Worm (Caenorhabditis elegans) whole organism, mixed stage, embryonic: Measurements from ENCODE around the gene srz-69.

Source experiments
- M03D4.4 ChIP-seq: sonication (generic microtip); optimal IDR thresholded peaks from 2 replicates; lab custom pipeline; 2017; ENCODE audit warnings: mild to moderate bottlenecking, missing genetic modification characterization, missing compliant biosample characterization
- bed-3 ChIP-seq: fragments of 200-800 bp; sonication (Bioruptor generic); optimal IDR thresholded peaks from 3 replicates; lab custom pipeline; 2018; ENCODE audit warnings: mild to moderate bottlenecking, missing genetic modification characterization, moderate library complexity, missing compliant biosample characterization
- blmp-1 ChIP-seq: fragments of 150-350 bp; optimal IDR thresholded peaks from 2 replicates; lab custom pipeline; 2014; ENCODE audit warnings: missing biosample characterization, missing genetic modification characterization
- ceh-43 ChIP-seq: fragments of 200-800 bp; sonication (Bioruptor generic); optimal IDR thresholded peaks from 2 replicates; lab custom pipeline; 2018; ENCODE audit warnings: mild to moderate bottlenecking, missing genetic modification characterization, moderate library complexity, missing compliant biosample characterization
- ceh-83 ChIP-seq: fragments of 200-800 bp; sonication (Bioruptor generic); optimal IDR thresholded peaks from 2 replicates; lab custom pipeline; 2018; ENCODE audit warnings: mild to moderate bottlenecking, missing genetic modification characterization, missing compliant biosample characterization
- ces-1 ChIP-seq: fragments of 150-350 bp; optimal IDR thresholded peaks from 2 replicates; lab custom pipeline; 2014; ENCODE audit warnings: missing biosample characterization, missing genetic modification reagents, missing genetic modification characterization
- cnd-1 ChIP-seq: fragments of 200-800 bp; sonication (Bioruptor generic); optimal IDR thresholded peaks from 2 replicates; lab custom pipeline; 2018; ENCODE audit warnings: mild to moderate bottlenecking, missing genetic modification characterization, missing compliant biosample characterization
- drap-1 ChIP-seq: fragments of 200-800 bp; sonication (Bioruptor generic); optimal IDR thresholded peaks from 3 replicates; lab custom pipeline; 2018; ENCODE audit warnings: mild to moderate bottlenecking, missing genetic modification characterization, missing compliant biosample characterization
- elt-1 ChIP-seq: sonication (generic microtip); optimal IDR thresholded peaks from 2 replicates; lab custom pipeline; 2017; ENCODE audit warnings: missing genetic modification characterization, mild to moderate bottlenecking, missing compliant biosample characterization, antibody characterized with exemption, moderate library complexity, borderline replicate concordance; ENCODE audit not compliant: insufficient read depth
- elt-3 ChIP-seq: fragments of 150-350 bp; optimal IDR thresholded peaks from 2 replicates; lab custom pipeline; 2014; ENCODE audit warnings: missing biosample characterization, missing genetic modification characterization
- ham-2 ChIP-seq: fragments of 200-800 bp; sonication (Bioruptor generic); optimal IDR thresholded peaks from 2 replicates; lab custom pipeline; 2018; ENCODE audit warnings: mild to moderate bottlenecking, missing genetic modification characterization, missing compliant biosample characterization
- hlh-1 ChIP-seq: fragments of 150-350 bp; optimal IDR thresholded peaks from 2 replicates; lab custom pipeline; 2014; ENCODE audit warnings: missing biosample characterization, missing genetic modification reagents, missing genetic modification characterization
- lin-13 ChIP-seq: fragments of 150-350 bp; optimal IDR thresholded peaks from 2 replicates; lab custom pipeline; 2014; ENCODE audit warnings: missing biosample characterization, missing genetic modification characterization
- lin-32 ChIP-seq: fragments of 200-800 bp; sonication (Bioruptor generic); optimal IDR thresholded peaks from 2 replicates; lab custom pipeline; 2018; ENCODE audit warnings: mild to moderate bottlenecking, missing genetic modification characterization, missing compliant biosample characterization
- lsy-2 ChIP-seq: fragments of 150-350 bp; optimal IDR thresholded peaks from 2 replicates; lab custom pipeline; 2014; ENCODE audit warnings: missing biosample characterization, missing genetic modification characterization
- mab-5 ChIP-seq: fragments of 150-350 bp; optimal IDR thresholded peaks from 2 replicates; lab custom pipeline; 2014; ENCODE audit warnings: missing biosample characterization, missing genetic modification characterization
- mep-1 ChIP-seq: fragments of 150-350 bp; optimal IDR thresholded peaks from 2 replicates; lab custom pipeline; 2017; ENCODE audit warnings: missing biosample characterization, missing genetic modification reagents, missing genetic modification characterization, inconsistent platforms
- nhr-12 ChIP-seq: fragments of 150-350 bp; optimal IDR thresholded peaks from 2 replicates; lab custom pipeline; 2014; ENCODE audit warnings: missing biosample characterization, missing genetic modification characterization
- nhr-2 ChIP-seq: fragments of 150-350 bp; optimal IDR thresholded peaks from 2 replicates; lab custom pipeline; 2014; ENCODE audit warnings: missing biosample characterization, missing genetic modification characterization
- nhr-237 ChIP-seq: fragments of 150-350 bp; optimal IDR thresholded peaks from 2 replicates; lab custom pipeline; 2014; ENCODE audit warnings: missing biosample characterization, missing genetic modification characterization
- nhr-28 ChIP-seq: fragments of 150-350 bp; optimal IDR thresholded peaks from 2 replicates; lab custom pipeline; 2014; ENCODE audit warnings: missing biosample characterization, missing genetic modification characterization
- nhr-76 ChIP-seq: sonication (generic microtip); optimal IDR thresholded peaks from 2 replicates; lab custom pipeline; 2017; ENCODE audit warnings: missing biosample characterization, missing genetic modification characterization
- pha-4 ChIP-seq: fragments of 150-350 bp; optimal IDR thresholded peaks from 2 replicates; lab custom pipeline; 2018; ENCODE audit warnings: missing biosample characterization, missing genetic modification reagents, missing genetic modification characterization
- sem-2 ChIP-seq: fragments of 200-800 bp; sonication (Bioruptor generic); optimal IDR thresholded peaks from 2 replicates; lab custom pipeline; 2018; ENCODE audit warnings: mild to moderate bottlenecking, missing genetic modification characterization, missing compliant biosample characterization
- snpc-4 ChIP-seq: fragments of 150-350 bp; optimal IDR thresholded peaks from 2 replicates; lab custom pipeline; 2014; ENCODE audit warnings: missing biosample characterization, missing genetic modification characterization
- sptf-1 ChIP-seq: sonication (generic microtip); optimal IDR thresholded peaks from 2 replicates; lab custom pipeline; 2017; ENCODE audit warnings: mild to moderate bottlenecking, missing genetic modification characterization, moderate library complexity, missing compliant biosample characterization
- tbx-8 ChIP-seq: fragments of 200-800 bp; sonication (Bioruptor generic); optimal IDR thresholded peaks from 2 replicates; lab custom pipeline; 2018; ENCODE audit warnings: mild to moderate bottlenecking, missing genetic modification characterization, moderate library complexity, missing compliant biosample characterization
- unc-120 ChIP-seq: sonication (generic microtip); optimal IDR thresholded peaks from 2 replicates; lab custom pipeline; 2017; ENCODE audit warnings: missing genetic modification characterization, missing compliant biosample characterization; ENCODE audit not compliant: poor library complexity, severe bottlenecking
- unc-39 ChIP-seq: fragments of 150-350 bp; optimal IDR thresholded peaks from 2 replicates; lab custom pipeline; 2014; ENCODE audit warnings: missing biosample characterization, missing genetic modification characterization
- unc-62 ChIP-seq: fragments of 150-350 bp; optimal IDR thresholded peaks from 2 replicates; lab custom pipeline; 2014; ENCODE audit warnings: missing biosample characterization, missing genetic modification reagents, missing genetic modification characterization
- zip-8 ChIP-seq: fragments of 150-350 bp; optimal IDR thresholded peaks from 2 replicates; lab custom pipeline; 2014; ENCODE audit warnings: missing biosample characterization, missing genetic modification characterization
- ztf-11 ChIP-seq: fragments of 150-350 bp; optimal IDR thresholded peaks from 2 replicates; lab custom pipeline; 2014; ENCODE audit warnings: missing biosample characterization, missing genetic modification characterization

srz-69 gene

ce11 chrIV:3491477-3491876 lies 14.5 kb upstream of the srz-69 start, which contains the start of gene srz-78:
Gene srz-78 (plus strand): TSS chrIV:3491777.
- TF ChIP-seq lsy-2 (tag; lab: Kevin White, UChicago), result no peak
- no peak for TF ChIP-seq lin-13 (tag; lab: Kevin White, UChicago)
- TF ChIP-seq ztf-11 (tag; lab: Kevin White, UChicago), result no peak
- no peak for TF ChIP-seq ceh-43 (GFP tag; lab: Kevin White, UChicago)
- TF ChIP-seq cnd-1 (tag; lab: Kevin White, UChicago), result no peak
- TF ChIP-seq pha-4 (tag; lab: Kevin White, UChicago), result no peak
- TF ChIP-seq ceh-83 (GFP tag; lab: Kevin White, UChicago), result no peak

ce11 chrIV:3482195-3482959 lies 5.4 kb upstream of the srz-69 start, which contains the start of gene srz-82:
Gene srz-82 (plus strand): TSS chrIV:3482895.
- no peak for TF ChIP-seq drap-1 (GFP tag; lab: Kevin White, UChicago)
- no peak for TF ChIP-seq unc-39 (tag; lab: Kevin White, UChicago)
- no peak for TF ChIP-seq hlh-1
- TF ChIP-seq snpc-4 (tag; lab: Kevin White, UChicago), result no peak
- no peak for TF ChIP-seq lin-32 (GFP tag; lab: Kevin White, UChicago)
- no peak for TF ChIP-seq mep-1
- no peak for TF ChIP-seq tbx-8 (GFP tag; lab: Kevin White, UChicago)
- no peak for TF ChIP-seq sptf-1 (tag; lab: Kevin White, UChicago)
- TF ChIP-seq pha-4 (tag; lab: Kevin White, UChicago), result no peak
- no peak for TF ChIP-seq unc-62 (GFP tag; lab: Kevin White, UChicago)
- no peak for TF ChIP-seq ces-1 (GFP tag; lab: Kevin White, UChicago)
- TF ChIP-seq zip-8, result no peak
- no peak for TF ChIP-seq nhr-76 (tag; lab: Kevin White, UChicago)

- TF ChIP-seq lin-13 (tag; lab: Kevin White, UChicago) (no peak), zip-8 (no peak), ces-1 (GFP tag; lab: Kevin White, UChicago) (no peak), hlh-1 (no peak), snpc-4 (tag; lab: Kevin White, UChicago) (no peak), elt-1 (tag; lab: Kevin White, UChicago) (no peak), nhr-12 (tag; lab: Kevin White, UChicago) (no peak), unc-62 (GFP tag; lab: Kevin White, UChicago) (no peak), nhr-2 (tag; lab: Kevin White, UChicago) (no peak), cnd-1 (tag; lab: Kevin White, UChicago) (no peak), bed-3 (GFP tag; lab: Kevin White, UChicago) (no peak), pha-4 (tag; lab: Kevin White, UChicago) (no peak), unc-39 (tag; lab: Kevin White, UChicago) (no peak), mep-1 (no peak), drap-1 (GFP tag; lab: Kevin White, UChicago) (no peak), ceh-43 (GFP tag; lab: Kevin White, UChicago) (no peak), nhr-28 (no peak), unc-120 (tag; lab: Kevin White, UChicago) (no peak)
Observed at ce11 chrIV:3481760-3482159, 4.7 kb upstream of the srz-69 start, which contains the start of gene srz-37. Gene srz-37 (minus strand): TSS chrIV:3481860.

- TF ChIP-seq nhr-237, result no peak
Observed at ce11 chrIV:3478911-3479385, 1.9 kb upstream of the srz-69 start, which contains the start of the genes srz-70 and C09G12.5. Gene srz-70 (minus strand): TSS chrIV:3479011. Gene C09G12.5 (plus strand): TSS chrIV:3479335.

ce11 chrIV:3469742-3470141 lies 7.3 kb downstream of the srz-69 start, which contains the start of gene F58E2.2:
Gene F58E2.2 (plus strand): TSS chrIV:3470042.
- TF ChIP-seq bed-3 (GFP tag; lab: Kevin White, UChicago), result no peak
- no peak for TF ChIP-seq ces-1 (GFP tag; lab: Kevin White, UChicago)
- TF ChIP-seq sptf-1 (tag; lab: Kevin White, UChicago), result no peak
- no peak for TF ChIP-seq blmp-1 (tag; lab: Kevin White, UChicago)

- TF ChIP-seq ztf-11 (tag; lab: Kevin White, UChicago) (no peak), tbx-8 (GFP tag; lab: Kevin White, UChicago) (no peak), sem-2 (GFP tag; lab: Kevin White, UChicago) (no peak), M03D4.4 (tag; lab: Kevin White, UChicago) (no peak), snpc-4 (tag; lab: Kevin White, UChicago) (no peak), lsy-2 (tag; lab: Kevin White, UChicago) (no peak), mab-5 (tag; lab: Kevin White, UChicago) (no peak), elt-1 (tag; lab: Kevin White, UChicago) (no peak), ham-2 (GFP tag; lab: Kevin White, UChicago) (no peak), nhr-12 (tag; lab: Kevin White, UChicago) (no peak), elt-3 (tag; lab: Kevin White, UChicago) (no peak), bed-3 (GFP tag; lab: Kevin White, UChicago) (no peak)
Observed at ce11 chrIV:3467751-3468150, 9.3 kb downstream of the srz-69 start.
